Worm (Caenorhabditis elegans) whole organism, L4/young adult: ENCODE data around the gene fbxa-154.

Experiments
- W03F9.2 ChIP-seq: fragments of 150-350 bp; optimal IDR thresholded peaks from 2 replicates; lab custom pipeline; 2014; ENCODE audit warnings: missing biosample characterization, missing genetic modification characterization
- him-1 ChIP-seq: sonication (generic microtip); optimal IDR thresholded peaks from 2 replicates; lab custom pipeline; 2016; ENCODE audit warnings: missing genotype, missing genetic modification reagents, missing genetic modification characterization, missing compliant biosample characterization

ce11 chrV:15594573-15594972 lies 10.4 kb downstream of the fbxa-154 start, which contains the start of gene fbxa-139:
- TF ChIP-seq W03F9.2 (tag; lab: Kevin White, UChicago) (no peak), him-1 (no peak)
